Fruit fly (Drosophila melanogaster): ENCODE measurements around the gene Spn38F.
A peak's percentile ranks its signal among the peaks of the same experiment; 100 is the strongest.

The Spn38F gene

dm6 chr2L:20825265-20825664, 12.5 kb downstream of the Spn38F start:
- no peak for TF ChIP-seq CTCF (optimal IDR thresholded peaks at IDR 0.05)
- no peak for TF ChIP-seq CG8478 (optimal IDR thresholded peaks at IDR 0.05)

DNA sequence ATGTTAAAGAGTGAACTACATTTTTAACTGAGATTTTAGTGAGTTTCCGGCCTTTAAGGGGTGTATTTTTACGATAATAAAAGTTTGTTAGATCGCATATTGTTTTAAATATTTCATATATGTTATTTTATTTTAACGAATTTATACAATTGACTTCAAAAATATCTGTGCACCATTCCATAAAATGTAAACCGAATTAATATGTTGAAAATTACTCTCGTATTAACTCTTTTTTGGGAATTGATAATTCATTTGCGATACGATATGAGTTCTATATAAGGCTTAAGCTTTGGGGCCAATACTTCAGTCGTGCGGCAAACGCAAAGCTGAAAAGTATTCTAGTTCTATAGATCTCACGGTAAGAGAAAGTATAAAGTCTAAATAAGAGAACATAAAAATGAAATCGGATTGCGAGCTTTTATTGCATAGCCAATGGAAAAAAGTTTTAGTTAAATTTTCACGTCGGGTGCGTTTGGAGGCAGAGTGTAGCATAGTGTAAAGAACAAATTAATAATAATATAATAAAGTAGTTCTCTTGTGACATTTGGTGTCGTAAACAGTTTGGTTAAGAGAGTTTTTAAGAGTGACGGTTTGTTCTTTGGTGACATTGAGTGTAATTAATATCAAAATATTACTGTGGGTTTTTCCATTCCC, 13.5 kb downstream of the Spn38F start:
- TF ChIP-seq CTCF (optimal IDR thresholded peaks at IDR 0.05) (no peak), CG8478 (optimal IDR thresholded peaks at IDR 0.05) (no peak)

DNA sequence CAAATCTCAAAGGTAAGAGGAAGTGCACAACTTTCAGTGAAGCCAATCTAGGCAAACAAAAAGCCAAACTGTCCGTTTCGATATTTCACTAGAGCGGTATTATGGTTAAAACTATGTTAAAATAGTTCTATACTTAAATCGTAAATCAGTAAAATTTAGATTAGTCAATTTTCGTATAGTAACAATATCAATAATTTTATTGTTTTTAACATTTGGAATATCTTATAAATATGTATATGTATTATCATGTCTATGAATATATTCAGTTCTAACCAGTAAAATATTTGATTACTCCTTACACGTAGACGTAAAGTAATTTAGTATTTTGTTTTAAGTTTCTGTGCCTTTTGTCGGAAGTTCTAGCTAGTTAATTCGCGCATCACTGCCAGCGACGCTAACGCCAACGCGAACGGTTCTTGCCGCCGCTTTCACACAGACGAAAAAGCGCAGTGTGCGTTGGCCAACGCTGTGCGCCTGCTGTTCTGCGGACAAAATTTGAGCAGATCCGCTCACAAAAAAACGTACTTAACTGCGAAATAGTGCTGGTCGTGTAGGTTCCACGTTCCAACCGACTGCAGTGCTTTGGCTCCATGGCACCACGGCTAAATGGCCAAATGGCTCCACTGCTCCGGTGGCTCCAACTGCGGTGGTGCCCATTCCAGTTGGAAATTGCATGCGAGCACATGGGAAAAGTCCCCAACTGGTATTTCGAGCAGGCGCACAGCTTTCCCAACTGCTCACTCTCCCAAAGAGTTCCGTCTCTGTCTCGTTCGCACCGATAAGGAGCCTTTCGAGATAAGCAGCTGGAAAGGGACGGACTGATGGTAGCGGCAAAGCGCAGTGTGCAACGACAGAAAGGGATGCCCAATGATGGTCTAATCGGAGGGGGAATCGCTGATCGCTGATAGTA, 14.3 kb downstream of the Spn38F start:
- no peak for TF ChIP-seq CG8478 (optimal IDR thresholded peaks at IDR 0.05)
- TF ChIP-seq CTCF (optimal IDR thresholded peaks at IDR 0.05) = peak in 1 of 2 experiments; percentile 9

dm6 chr2L:20822489-20823195, 15.1 kb downstream of the Spn38F start, which contains the start of gene CG9331:
CG9331 (plus strand) TSS chr2L:20822828.
- TF ChIP-seq CTCF (optimal IDR thresholded peaks at IDR 0.05) (peak in 1 of 2 experiments; percentile 20), CG8478 (optimal IDR thresholded peaks at IDR 0.05) (no peak)

- no peak for TF ChIP-seq CG8478 (optimal IDR thresholded peaks at IDR 0.05)
- peak in 1 of 2 experiments; percentile 0 for TF ChIP-seq CTCF (optimal IDR thresholded peaks at IDR 0.05)
These were observed 15.8 kb downstream of the Spn38F start for dm6 chr2L:20822025-20822371.

dm6 chr2L:20821249-20822024, 16.3 kb downstream of the Spn38F start:
- TF ChIP-seq CG8478 (optimal IDR thresholded peaks at IDR 0.05) (no peak), CTCF (optimal IDR thresholded peaks at IDR 0.05) (no peak)

DNA sequence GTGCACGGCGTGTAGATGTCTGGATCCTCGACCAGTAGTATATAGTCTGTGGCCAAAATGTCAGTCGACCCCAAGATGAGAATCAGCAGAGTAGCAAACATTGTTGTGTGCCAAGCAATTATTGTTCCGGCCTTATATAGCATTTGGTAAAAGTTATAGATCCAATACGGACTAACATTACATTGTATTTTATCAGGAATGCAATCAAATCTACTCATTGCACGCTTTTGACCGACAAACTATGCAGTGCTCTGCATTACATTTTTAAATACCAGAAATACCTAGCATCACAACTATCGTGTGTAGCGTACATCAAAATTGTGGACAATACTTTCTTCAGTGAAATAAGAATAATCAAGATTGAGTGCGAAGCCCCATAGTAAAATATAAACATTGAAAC, 17.0 kb downstream of the Spn38F start, which contains the start of gene CheB38c:
TSS of gene CheB38c (minus strand) at position 101 of the 400 bp plus-strand sequence.
- no peak for TF ChIP-seq CG8478 (optimal IDR thresholded peaks at IDR 0.05)
- no peak for TF ChIP-seq CTCF (optimal IDR thresholded peaks at IDR 0.05)

DNA sequence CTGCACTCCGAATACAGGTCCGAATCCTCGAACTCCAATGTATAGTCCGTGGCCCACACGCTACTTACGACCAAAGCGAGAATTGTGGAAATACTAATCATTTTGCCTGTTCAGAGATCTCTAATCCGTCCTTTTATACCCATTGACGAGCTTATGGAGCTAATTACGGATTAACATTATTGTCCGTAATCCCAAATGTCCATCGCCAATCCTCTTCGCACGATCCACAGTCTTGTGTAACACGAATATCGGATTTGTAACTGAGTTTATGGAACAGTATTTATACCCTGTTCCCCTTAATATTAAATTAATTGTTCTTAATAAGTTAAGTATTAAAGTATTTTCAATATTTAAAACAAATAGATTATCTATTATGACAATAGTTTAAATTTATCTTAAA, 19.4 kb downstream of the Spn38F start, which contains the start of gene CheB38a:
TSS of gene CheB38a (minus strand) at position 101 of the 400 bp plus-strand sequence.
- TF ChIP-seq CG8478 (optimal IDR thresholded peaks at IDR 0.05) = no peak
- no peak for TF ChIP-seq CTCF (optimal IDR thresholded peaks at IDR 0.05)

dm6 chr2L:20817170-20817569, 20.6 kb downstream of the Spn38F start, which contains the start of gene CheB38b:
CheB38b (minus strand) TSS chr2L:20817270.
- TF ChIP-seq CTCF (optimal IDR thresholded peaks at IDR 0.05) (no peak), CG8478 (optimal IDR thresholded peaks at IDR 0.05) (no peak)

dm6 chr2L:20816140-20816539, 21.6 kb downstream of the Spn38F start, which contains the start of gene CG33322:
CG33322 (minus strand) TSS chr2L:20816240.
- TF ChIP-seq CTCF (optimal IDR thresholded peaks at IDR 0.05) (no peak), CG8478 (optimal IDR thresholded peaks at IDR 0.05) (no peak)

dm6 chr2L:20812283-20813189, 25.2 kb downstream of the Spn38F start:
- TF ChIP-seq CTCF (optimal IDR thresholded peaks at IDR 0.05) (no peak), CG8478 (optimal IDR thresholded peaks at IDR 0.05) (no peak)

dm6 chr2L:20811039-20811652, 26.6 kb downstream of the Spn38F start:
- no peak for TF ChIP-seq CTCF (optimal IDR thresholded peaks at IDR 0.05)
- no peak for TF ChIP-seq CG8478 (optimal IDR thresholded peaks at IDR 0.05)

- TF ChIP-seq CTCF (optimal IDR thresholded peaks at IDR 0.05) (no peak), CG8478 (optimal IDR thresholded peaks at IDR 0.05) (no peak)
These were observed 28.6 kb downstream of the Spn38F start for dm6 chr2L:20809229-20809628.
